Fruit fly (Drosophila melanogaster) S2 (cell line): ENCODE data around the gene Dpp10.

Experiments
- CG8478 ChIP-seq: fragments of >200 bp; optimal IDR thresholded peaks from 2 replicates; lab custom pipeline; 2018
- CTCF ChIP-seq, 2 experiments: fragments of >200 bp; optimal IDR thresholded peaks; 2 replicates each; lab custom pipeline; 2018

DNA sequence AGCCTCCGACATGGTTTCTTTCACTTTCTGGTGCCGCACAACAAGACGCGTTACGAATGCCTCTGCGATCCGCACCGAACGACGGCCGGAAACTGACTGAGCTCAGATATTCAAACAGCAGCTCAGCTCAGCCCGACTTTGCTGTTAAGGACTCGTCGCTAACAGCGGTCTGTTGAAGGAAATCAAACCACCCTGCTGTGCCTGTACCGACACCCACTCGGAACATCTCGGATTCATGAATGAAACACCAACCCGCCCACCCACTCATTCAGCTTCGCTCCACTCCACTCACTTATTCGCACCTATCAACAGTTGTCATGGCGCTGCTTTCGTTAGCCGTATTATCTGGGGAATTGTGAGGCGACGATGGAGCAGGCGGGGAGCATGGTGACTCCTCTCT is 31.4 kb upstream of the Dpp10 start, which contains the start of gene Oatp26F:
- TF ChIP-seq CG8478 (no peak), CTCF (optimal IDR thresholded peaks at IDR 0.05; lab: Kevin White, UChicago) (no peak)
